Worm (Caenorhabditis elegans) whole organism, mixed stage, embryonic: Measurements from ENCODE around the gene asp-19.

ENCODE experiments used
- drap-1 ChIP-seq: fragments of 200-800 bp; sonication (Bioruptor generic); optimal IDR thresholded peaks from 3 replicates; lab custom pipeline; 2018; ENCODE audit warnings: mild to moderate bottlenecking, missing genetic modification characterization, missing compliant biosample characterization
- elt-1 ChIP-seq: sonication (generic microtip); optimal IDR thresholded peaks from 2 replicates; lab custom pipeline; 2017; ENCODE audit warnings: missing genetic modification characterization, mild to moderate bottlenecking, missing compliant biosample characterization, antibody characterized with exemption, moderate library complexity, borderline replicate concordance; ENCODE audit not compliant: insufficient read depth

DNA sequence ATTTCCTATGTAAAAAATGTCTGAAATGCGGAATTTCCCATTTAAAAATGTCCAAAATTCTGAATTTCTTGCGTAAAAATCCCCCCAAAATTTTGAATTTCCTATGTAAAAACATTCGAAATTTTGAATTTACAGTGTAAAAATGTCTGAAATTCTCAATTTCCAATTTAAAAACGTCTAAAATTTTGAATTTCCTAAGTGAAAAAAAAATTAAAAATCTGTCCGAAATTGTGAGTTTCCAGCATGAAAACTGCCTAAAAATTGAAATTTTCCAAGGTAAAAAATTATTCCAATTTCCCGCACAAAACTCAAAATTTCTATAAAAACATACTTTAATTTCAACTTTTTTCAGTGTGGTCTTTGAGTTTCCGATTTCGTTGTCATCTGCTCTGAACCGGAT lies 7.3 kb downstream of the asp-19 start:
- TF ChIP-seq elt-1 (tag; lab: Kevin White, UChicago) = no peak
- no peak for TF ChIP-seq drap-1 (GFP tag; lab: Kevin White, UChicago)
